Fruit fly (Drosophila melanogaster): ENCODE data around the gene CG33285.

CG33285 gene

DNA sequence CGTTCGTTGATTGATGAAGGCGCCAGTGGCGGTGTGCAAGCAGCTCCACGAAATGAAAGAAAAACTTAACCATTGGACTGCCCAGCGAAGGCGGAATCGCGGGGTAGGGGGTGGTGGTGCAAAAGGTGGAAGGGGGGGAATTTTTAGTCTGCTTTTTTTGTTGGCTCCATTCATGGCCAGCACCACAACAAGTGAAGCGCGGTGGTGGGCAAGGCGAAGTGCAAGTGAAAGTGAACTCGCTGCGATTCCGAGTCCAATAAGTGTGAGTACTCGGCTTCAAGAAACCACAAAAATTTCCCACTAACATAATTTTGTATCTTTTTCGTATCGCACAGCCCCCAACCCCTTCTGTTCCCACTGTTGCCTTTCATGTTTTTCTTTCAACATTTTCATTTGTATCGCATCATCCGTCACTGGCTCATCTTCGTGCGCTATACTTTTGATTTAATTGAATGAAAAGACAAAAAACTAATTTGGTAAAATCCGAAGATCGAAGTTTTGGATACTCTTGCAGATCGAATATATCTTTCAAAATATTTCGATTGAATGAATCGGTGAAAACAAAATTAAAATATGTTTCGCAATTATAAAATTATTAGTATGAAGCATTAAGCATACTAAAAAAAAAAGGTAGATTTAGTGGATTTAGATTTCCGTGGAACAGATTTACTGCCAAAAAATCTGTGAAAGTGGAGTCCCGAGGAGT lies 34.4 kb downstream of the CG33285 start:
- TF ChIP-seq CG8478 (optimal IDR thresholded peaks at IDR 0.05) (no peak), EcR (GFP tag; optimal IDR thresholded peaks at IDR 0.05) (no peak), usp (GFP tag; optimal IDR thresholded peaks at IDR 0.05) (no peak), Dll (optimal IDR thresholded peaks at IDR 0.05) (no peak)

DNA sequence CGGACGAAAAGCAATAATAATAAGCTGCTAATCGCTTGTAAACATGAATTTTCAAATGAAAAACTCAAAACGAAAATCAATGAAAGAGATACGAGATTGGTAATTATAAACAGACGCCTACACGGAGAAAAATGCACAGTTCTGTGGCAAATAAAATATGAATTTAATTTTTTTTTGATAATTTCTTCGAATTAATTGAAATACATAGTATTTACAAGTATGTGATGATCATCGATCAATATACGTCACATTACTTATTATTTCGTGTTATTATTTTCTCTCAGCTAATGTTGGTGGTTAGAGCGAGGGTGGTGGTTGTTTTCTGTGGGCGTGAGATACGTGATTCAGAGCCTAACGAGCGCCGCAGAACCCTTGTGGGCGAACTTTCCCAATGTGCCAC lies 35.0 kb downstream of the CG33285 start:
- TF ChIP-seq Dll (optimal IDR thresholded peaks at IDR 0.05), result no peak
- no peak for TF ChIP-seq EcR (GFP tag; optimal IDR thresholded peaks at IDR 0.05)
- TF ChIP-seq pan (optimal IDR thresholded peaks at IDR 0.05), result no peak
- no peak for TF ChIP-seq CG8478 (optimal IDR thresholded peaks at IDR 0.05)
- TF ChIP-seq psq (optimal IDR thresholded peaks at IDR 0.05), result no peak
- no peak for TF ChIP-seq usp (GFP tag; optimal IDR thresholded peaks at IDR 0.05)

dm6 chr3L:21052191-21052951 lies 36.4 kb downstream of the CG33285 start:
- no peak for TF ChIP-seq psq (optimal IDR thresholded peaks at IDR 0.05)
- no peak for TF ChIP-seq EcR (GFP tag; optimal IDR thresholded peaks at IDR 0.05)
- TF ChIP-seq pan (optimal IDR thresholded peaks at IDR 0.05), result no peak
- TF ChIP-seq Dll (optimal IDR thresholded peaks at IDR 0.05), result no peak
- no peak for TF ChIP-seq CG8478 (optimal IDR thresholded peaks at IDR 0.05)
- TF ChIP-seq usp (GFP tag; optimal IDR thresholded peaks at IDR 0.05), result no peak

DNA sequence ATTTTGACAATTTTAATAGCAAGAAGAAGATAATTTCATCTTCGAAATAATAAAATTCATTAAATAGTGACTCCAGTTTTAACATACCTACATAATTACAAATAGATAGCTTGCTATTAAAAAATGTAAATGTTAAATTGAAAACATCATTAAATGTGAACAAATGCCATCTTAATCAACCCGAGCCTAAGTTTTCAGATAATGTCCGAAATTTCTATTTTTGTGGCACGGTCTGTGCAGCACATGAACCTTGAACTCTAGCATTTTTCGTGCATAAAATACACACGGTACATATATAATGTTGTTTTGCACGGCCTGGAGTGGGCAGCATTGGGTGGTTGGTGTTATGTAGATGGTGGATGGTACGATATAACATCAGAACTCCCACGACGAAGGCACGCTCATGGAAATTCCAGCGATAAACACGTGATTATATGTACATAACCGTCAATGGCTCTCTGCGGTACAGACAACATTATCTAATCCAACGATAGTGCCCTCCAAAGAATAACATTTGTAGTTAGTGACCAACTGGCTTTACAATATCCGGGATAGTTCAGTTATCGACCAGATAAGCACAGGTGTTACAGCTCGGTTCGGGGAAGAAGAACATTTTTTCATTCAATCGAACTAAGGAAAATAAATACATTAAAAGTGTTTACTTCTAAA lies 38.6 kb downstream of the CG33285 start:
- TF ChIP-seq usp (GFP tag; optimal IDR thresholded peaks at IDR 0.05) (no peak), psq (optimal IDR thresholded peaks at IDR 0.05) (no peak), pan (optimal IDR thresholded peaks at IDR 0.05) (no peak), Dll (optimal IDR thresholded peaks at IDR 0.05) (no peak)

DNA sequence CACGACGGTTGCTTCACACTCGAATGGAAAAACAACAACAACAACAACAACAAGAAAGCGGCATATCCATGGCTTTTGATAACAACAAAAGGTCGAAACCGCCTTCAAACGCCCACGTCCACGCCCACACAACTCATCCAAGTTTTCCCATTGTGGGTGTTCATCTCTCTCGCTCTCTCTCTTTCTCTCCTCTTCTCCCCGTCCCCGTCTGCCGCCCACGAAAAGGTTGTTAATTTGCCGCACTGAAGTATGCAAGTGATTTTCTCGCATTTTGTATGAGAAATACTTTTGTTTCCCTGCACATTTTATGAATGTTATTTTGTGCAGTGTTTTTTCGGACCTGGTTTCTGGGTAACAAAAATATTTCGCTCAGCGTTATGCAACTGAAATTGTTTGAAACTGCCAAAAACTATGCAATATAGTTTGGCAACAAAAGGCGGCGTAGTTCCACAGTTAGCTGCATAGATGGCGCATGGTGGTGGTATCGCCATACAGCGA lies 39.3 kb downstream of the CG33285 start:
- TF ChIP-seq EcR (GFP tag; optimal IDR thresholded peaks at IDR 0.05) (no peak), psq (optimal IDR thresholded peaks at IDR 0.05) (no peak), pan (optimal IDR thresholded peaks at IDR 0.05) (no peak), CG8478 (optimal IDR thresholded peaks at IDR 0.05) (no peak), usp (GFP tag; optimal IDR thresholded peaks at IDR 0.05) (no peak), Dll (optimal IDR thresholded peaks at IDR 0.05) (no peak)

DNA sequence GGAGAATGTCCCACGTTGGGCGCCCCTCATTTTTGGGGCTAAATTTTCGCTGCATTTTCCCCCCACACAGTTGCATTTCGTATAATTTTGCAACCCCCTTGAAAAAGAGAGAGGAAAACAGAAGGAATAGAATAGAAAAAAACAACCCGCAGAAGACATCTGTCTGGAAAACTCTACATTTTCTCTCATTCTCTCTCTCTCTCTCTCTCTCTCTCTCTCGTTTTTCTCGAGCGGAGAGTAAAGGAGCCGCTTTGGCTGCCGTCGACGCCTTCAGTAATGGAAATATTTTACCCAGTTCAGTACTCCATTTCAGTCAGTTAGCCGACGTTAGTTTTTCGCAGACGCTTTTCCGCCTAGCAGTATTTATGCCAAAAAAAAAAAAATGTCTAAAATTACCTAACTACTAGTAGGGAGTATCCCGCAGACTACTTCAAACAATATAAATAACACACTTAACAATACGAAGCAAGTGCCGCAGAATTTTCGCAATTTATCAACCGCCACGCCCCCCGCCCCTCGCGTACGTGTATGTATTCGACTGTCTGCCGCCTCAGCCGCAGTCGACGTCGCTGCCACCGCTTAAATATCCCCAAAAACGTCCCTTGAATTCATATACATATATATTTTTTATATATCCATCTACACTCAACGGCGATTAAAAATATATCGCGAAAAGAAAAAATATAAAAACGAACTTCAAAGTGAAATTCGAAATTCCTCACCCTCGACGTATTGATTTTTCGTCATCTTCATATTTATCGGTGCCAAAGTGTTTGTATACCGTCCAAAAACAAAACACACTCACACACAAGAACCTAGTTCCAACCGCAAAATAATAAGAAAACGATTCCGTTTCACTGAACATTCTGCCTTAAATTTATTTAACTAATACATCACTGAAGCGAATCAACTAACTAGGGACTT lies 40.8 kb downstream of the CG33285 start:
- TF ChIP-seq EcR (GFP tag; optimal IDR thresholded peaks at IDR 0.05) (no peak), Dll (optimal IDR thresholded peaks at IDR 0.05) (no peak), psq (optimal IDR thresholded peaks at IDR 0.05) (no peak)

dm6 chr3L:21047037-21047436 lies 41.8 kb downstream of the CG33285 start:
- no peak for TF ChIP-seq Dll (optimal IDR thresholded peaks at IDR 0.05)
- TF ChIP-seq psq (optimal IDR thresholded peaks at IDR 0.05), result no peak
- no peak for TF ChIP-seq usp (GFP tag; optimal IDR thresholded peaks at IDR 0.05)

dm6 chr3L:21046107-21046708 lies 42.6 kb downstream of the CG33285 start:
- TF ChIP-seq EcR (GFP tag; optimal IDR thresholded peaks at IDR 0.05), result no peak
- no peak for TF ChIP-seq psq (optimal IDR thresholded peaks at IDR 0.05)
- TF ChIP-seq pan (optimal IDR thresholded peaks at IDR 0.05), result no peak
- TF ChIP-seq Dll (optimal IDR thresholded peaks at IDR 0.05), result no peak
- TF ChIP-seq CG8478 (optimal IDR thresholded peaks at IDR 0.05), result no peak
- TF ChIP-seq usp (GFP tag; optimal IDR thresholded peaks at IDR 0.05), result no peak

dm6 chr3L:21044721-21045120 lies 44.1 kb downstream of the CG33285 start:
- TF ChIP-seq psq (optimal IDR thresholded peaks at IDR 0.05) (no peak), CG8478 (optimal IDR thresholded peaks at IDR 0.05) (no peak), EcR (GFP tag; optimal IDR thresholded peaks at IDR 0.05) (no peak), pan (optimal IDR thresholded peaks at IDR 0.05) (no peak), Dll (optimal IDR thresholded peaks at IDR 0.05) (no peak), usp (GFP tag; optimal IDR thresholded peaks at IDR 0.05) (no peak)

- TF ChIP-seq usp (GFP tag; optimal IDR thresholded peaks at IDR 0.05), result no peak
- peak in 1 of 2 experiments; percentile 20 for TF ChIP-seq EcR (GFP tag; optimal IDR thresholded peaks at IDR 0.05)
- no peak for TF ChIP-seq Dll (optimal IDR thresholded peaks at IDR 0.05)
- TF ChIP-seq pan (optimal IDR thresholded peaks at IDR 0.05), result no peak
These were observed 44.7 kb downstream of the CG33285 start for dm6 chr3L:21043894-21044682.
